Fruit fly (Drosophila melanogaster) whole organism, adult: ENCODE results near the gene TfIIA-S.

ENCODE experiments used
- CG12768 ChIP-seq: fragments of 200-800 bp; sonication (Bioruptor generic); optimal IDR thresholded peaks from 2 replicates; lab custom pipeline; 2017; ENCODE audit warnings: missing biosample characterization, missing genetic modification characterization, mild to moderate bottlenecking, moderate library complexity, missing genetic modification reagents
- CG7045 ChIP-seq: fragments of 200-800 bp; sonication (Bioruptor generic); optimal IDR thresholded peaks from 2 replicates; lab custom pipeline; 2017; ENCODE audit warnings: missing biosample characterization, mild to moderate bottlenecking, missing genetic modification characterization
- Clk ChIP-seq: fragments of 200-800 bp; sonication (Bioruptor generic); optimal IDR thresholded peaks from 2 replicates; lab custom pipeline; 2017; ENCODE audit warnings: missing biosample characterization, missing genetic modification characterization
- Hr96 ChIP-seq: fragments of 200-800 bp; sonication (Bioruptor generic); optimal IDR thresholded peaks from 2 replicates; lab custom pipeline; 2016; ENCODE audit warnings: missing biosample characterization, missing genetic modification characterization
- Mnt ChIP-seq: fragments of 200-800 bp; sonication (Bioruptor generic); optimal IDR thresholded peaks from 2 replicates; lab custom pipeline; 2016; ENCODE audit warnings: missing biosample characterization, mild to moderate bottlenecking, missing genetic modification characterization
- bab1 ChIP-seq: fragments of 200-800 bp; sonication (Bioruptor generic); optimal IDR thresholded peaks from 3 replicates; lab custom pipeline; 2019; ENCODE audit warnings: missing biosample characterization, mild to moderate bottlenecking, missing genetic modification characterization, moderate library complexity
- ovo ChIP-seq: fragments of 200-800 bp; sonication (Bioruptor generic); optimal IDR thresholded peaks from 2 replicates; lab custom pipeline; 2016; ENCODE audit warnings: missing biosample characterization, missing genetic modification characterization

DNA sequence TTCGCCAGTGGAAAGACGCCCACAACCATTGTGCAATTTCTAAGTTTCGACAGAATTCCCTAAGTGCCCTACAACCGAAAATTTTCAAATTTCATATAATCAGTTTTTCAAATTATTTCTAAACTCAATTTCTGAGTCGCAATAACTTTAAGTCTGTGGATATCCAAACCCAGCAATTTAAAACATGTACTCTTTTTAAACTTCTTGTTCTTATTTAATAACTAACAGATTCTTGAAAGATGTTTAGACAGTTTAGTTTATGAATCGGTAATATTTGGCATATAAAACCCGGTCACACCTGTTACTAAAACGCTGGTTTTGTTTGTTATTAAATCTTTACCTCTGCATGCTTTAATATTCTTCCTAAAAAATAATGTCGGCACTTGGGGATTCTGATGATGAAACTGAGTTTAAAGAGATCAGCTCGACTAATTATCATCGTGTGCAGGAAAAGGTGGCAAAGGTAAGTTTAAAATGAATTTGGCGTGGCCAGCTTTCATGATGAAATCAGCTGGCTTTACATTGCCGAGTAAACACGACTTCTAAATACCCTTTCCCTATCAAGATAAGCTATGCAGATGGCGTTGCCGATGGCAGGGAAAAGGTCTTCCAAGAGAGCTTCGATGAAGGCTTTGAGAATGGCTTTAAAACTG, 38.2 kb upstream of the TfIIA-S start, which contains the start of the genes CG43998, CG43999 and CG31142:
- TF ChIP-seq Mnt (peak; percentile 38), bab1 (GFP tag; lab: Kevin White, UChicago) (peak; percentile 10), Clk (GFP tag; lab: Kevin White, UChicago) (no peak), CG12768 (GFP tag; lab: Kevin White, UChicago) (no peak), CG7045 (no peak), ovo (no peak), Hr96 (GFP tag; lab: Kevin White, UChicago) (no peak)
